Fruit fly (Drosophila melanogaster) ovary, adult (tissue): ENCODE data around the gene mxt.

Experiments
- CG17801 ChIP-seq: fragments of 200-800 bp; optimal IDR thresholded peaks from 2 replicates; lab custom pipeline; 2019; ENCODE audit warnings: missing biosample characterization, mild to moderate bottlenecking, missing genetic modification characterization, moderate library complexity; ENCODE audit not compliant: partially characterized antibody

The mxt gene

DNA sequence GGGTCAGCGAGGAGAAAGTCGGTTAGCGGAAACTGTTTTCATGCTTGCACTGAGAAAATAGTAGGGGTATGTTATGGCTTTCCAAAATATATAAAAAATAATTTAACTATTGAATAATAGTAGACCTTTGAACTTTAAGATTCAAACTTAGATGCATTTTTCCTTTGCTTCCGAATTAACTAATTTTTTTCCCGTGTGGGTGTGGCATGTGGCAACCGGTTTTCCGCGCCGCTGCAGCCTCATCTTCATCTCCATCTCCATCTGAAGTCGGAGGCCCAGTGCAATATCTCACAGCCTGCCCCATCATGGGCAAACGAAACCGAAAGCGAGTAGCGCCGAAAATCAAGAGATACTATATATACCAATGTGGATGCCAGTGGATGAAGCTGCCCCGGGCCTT lies 49.5 kb downstream of the mxt start:
- TF ChIP-seq CG17801 (GFP tag; lab: Kevin White, UChicago), result no peak

DNA sequence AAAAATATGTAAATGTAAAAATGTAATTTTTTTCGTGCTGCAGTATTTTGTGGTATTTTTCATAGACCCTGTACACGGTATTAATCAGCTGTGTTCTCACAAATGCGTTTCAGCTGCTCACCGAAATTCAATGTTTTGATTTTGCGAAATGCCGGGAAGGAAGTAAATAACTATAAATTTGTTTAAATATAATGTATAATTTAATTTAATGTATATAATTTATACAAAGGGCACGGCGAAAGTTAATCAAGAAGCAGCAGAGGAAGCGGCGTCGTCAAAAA lies 52.6 kb downstream of the mxt start, which contains the start of gene CG3294:
Gene CG3294, plus strand, starts transcription at position 26 of the 281 bp plus-strand sequence.
- TF ChIP-seq CG17801 (GFP tag; lab: Kevin White, UChicago), result no peak

DNA sequence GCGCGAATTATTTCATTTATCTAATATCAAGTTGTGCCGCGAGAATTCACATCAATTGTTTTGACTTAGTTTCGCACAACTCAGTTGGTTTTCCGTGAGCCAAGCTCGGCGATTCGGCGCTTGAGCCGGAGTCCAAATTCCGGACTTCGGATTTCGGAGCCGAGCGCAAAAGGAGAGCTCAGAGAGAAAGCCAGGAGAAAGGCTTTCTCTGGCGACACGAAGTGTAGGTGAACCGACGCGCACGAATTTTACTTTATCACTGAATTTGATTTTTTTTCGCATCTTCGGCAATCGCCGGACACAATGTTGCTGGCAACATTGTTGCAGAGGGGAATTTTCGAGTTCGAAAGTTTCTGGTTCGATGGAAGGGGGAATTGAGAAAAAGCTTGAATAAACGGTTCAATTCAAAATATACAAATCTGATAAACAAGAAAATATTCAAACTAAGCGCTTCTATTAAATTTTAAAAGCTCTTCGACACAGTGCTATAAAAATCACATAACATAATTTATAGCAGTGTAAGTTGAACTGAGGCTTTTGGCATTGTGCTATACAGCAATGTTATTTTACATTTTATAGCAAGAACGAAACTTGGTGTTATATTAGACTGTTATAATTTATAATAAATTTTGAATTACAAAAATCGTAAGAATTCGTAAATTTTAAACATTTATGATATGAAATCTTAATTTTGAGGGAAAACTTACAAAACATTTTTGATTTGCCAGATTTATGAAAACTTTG lies 53.1 kb downstream of the mxt start, which contains the start of gene fipi:
Gene fipi, minus strand, starts transcription at position 265 of the 744 bp plus-strand sequence.
- no peak for TF ChIP-seq CG17801 (GFP tag; lab: Kevin White, UChicago)
